Worm (Caenorhabditis elegans): ENCODE results near the gene K04A8.19.

DNA sequence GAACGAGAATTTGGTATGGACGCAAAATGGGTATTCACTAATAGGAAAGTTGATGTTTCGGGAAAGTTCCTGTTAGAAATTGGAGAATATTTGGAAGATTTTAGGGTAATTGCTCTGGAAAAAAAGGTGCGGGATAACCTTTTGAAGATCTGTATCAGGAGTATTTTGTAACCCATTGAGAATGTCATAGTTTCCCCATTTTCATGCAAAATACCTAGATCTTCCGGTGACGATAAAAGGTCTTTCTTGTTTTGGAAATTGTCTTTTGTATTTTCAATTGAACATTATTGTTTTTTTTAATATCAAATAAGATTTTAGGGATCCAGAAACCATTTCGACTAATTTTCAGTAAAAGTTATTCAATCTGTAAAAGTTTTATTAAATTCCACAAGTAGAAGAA, 7.4 kb upstream of the K04A8.19 start, which contains the start of gene spp-19:
- TF ChIP-seq unc-39 (tag; optimal IDR thresholded peaks at IDR 0.05) (no peak), nhr-11 (tag; optimal IDR thresholded peaks at IDR 0.05) (no peak), ztf-11 (tag; optimal IDR thresholded peaks at IDR 0.05) (no peak), mdl-1 (tag; optimal IDR thresholded peaks at IDR 0.05) (no peak), lin-13 (GFP tag; optimal IDR thresholded peaks at IDR 0.05) (no peak)

All from whole organism, L2 larva.